Worm (Caenorhabditis elegans) whole organism, L2 larva: ENCODE measurements around the gene nspc-1.

Experiments used
- C34F6.9 ChIP-seq: fragments of 150-350 bp; optimal IDR thresholded peaks from 2 replicates; lab custom pipeline; 2014; ENCODE audit warnings: missing biosample characterization, missing genetic modification characterization
- R02D3.7 ChIP-seq: fragments of 150-350 bp; optimal IDR thresholded peaks from 2 replicates; lab custom pipeline; 2014; ENCODE audit warnings: missing biosample characterization, missing genetic modification characterization
- Y55F3AM.14 ChIP-seq: fragments of 200-800 bp; sonication (Bioruptor generic); optimal IDR thresholded peaks from 2 replicates; lab custom pipeline; 2018; ENCODE audit warnings: mild to moderate bottlenecking, missing genetic modification characterization, missing compliant biosample characterization
- ZK546.5 ChIP-seq: sonication (generic microtip); optimal IDR thresholded peaks from 2 replicates; lab custom pipeline; 2017; ENCODE audit warnings: missing biosample characterization, missing genetic modification characterization
- alr-1 ChIP-seq: fragments of 150-350 bp; optimal IDR thresholded peaks from 2 replicates; lab custom pipeline; 2014; ENCODE audit warnings: missing biosample characterization, missing genetic modification characterization
- blmp-1 ChIP-seq: sonication (generic microtip); optimal IDR thresholded peaks from 2 replicates; lab custom pipeline; 2017; ENCODE audit warnings: missing genetic modification characterization, mild to moderate bottlenecking, missing compliant biosample characterization, antibody characterized with exemption, moderate library complexity; ENCODE audit not compliant: insufficient read depth
- ceh-16 ChIP-seq: fragments of 150-350 bp; optimal IDR thresholded peaks from 2 replicates; lab custom pipeline; 2014; ENCODE audit warnings: missing biosample characterization, missing genetic modification characterization
- ceh-82 ChIP-seq: fragments of 150-350 bp; optimal IDR thresholded peaks from 2 replicates; lab custom pipeline; 2014; ENCODE audit warnings: missing biosample characterization, missing genetic modification characterization
- crh-2 ChIP-seq: sonication (generic microtip); optimal IDR thresholded peaks from 2 replicates; lab custom pipeline; 2017; ENCODE audit warnings: missing biosample characterization, missing genetic modification characterization
- dmd-4 ChIP-seq: sonication (generic microtip); optimal IDR thresholded peaks from 2 replicates; lab custom pipeline; 2017; ENCODE audit warnings: missing biosample characterization, missing genetic modification characterization
- elt-3 ChIP-seq: sonication (generic microtip); optimal IDR thresholded peaks from 2 replicates; lab custom pipeline; 2017; ENCODE audit warnings: missing biosample characterization, missing genetic modification characterization
- fos-1 ChIP-seq: fragments of 150-350 bp; optimal IDR thresholded peaks from 2 replicates; lab custom pipeline; 2014; ENCODE audit warnings: missing biosample characterization, missing genetic modification characterization
- gmeb-1 ChIP-seq: fragments of 150-350 bp; optimal IDR thresholded peaks from 2 replicates; lab custom pipeline; 2014; ENCODE audit warnings: missing biosample characterization, missing genetic modification characterization
- lin-13 ChIP-seq: fragments of 150-350 bp; optimal IDR thresholded peaks from 2 replicates; lab custom pipeline; 2014; ENCODE audit warnings: missing biosample characterization, missing genetic modification reagents, missing genetic modification characterization
- lin-39 ChIP-seq: fragments of 150-350 bp; optimal IDR thresholded peaks from 2 replicates; lab custom pipeline; 2014; ENCODE audit warnings: missing biosample characterization, missing genetic modification reagents, missing genetic modification characterization
- mbf-1 ChIP-seq: sonication (generic microtip); optimal IDR thresholded peaks from 2 replicates; lab custom pipeline; 2017; ENCODE audit warnings: missing biosample characterization, missing genetic modification characterization
- mdl-1 ChIP-seq, 2 experiments: fragments of 150-350 bp in 1 of 2; sonication (generic microtip) in 1 of 2; optimal IDR thresholded peaks; 2 replicates each; lab custom pipeline; 2017; ENCODE audit warnings: missing biosample characterization in 2 of 2, missing genetic modification characterization in 2 of 2
- nhr-12 ChIP-seq: fragments of 150-350 bp; optimal IDR thresholded peaks from 2 replicates; lab custom pipeline; 2014; ENCODE audit warnings: missing biosample characterization, missing genetic modification characterization
- nhr-129 ChIP-seq: fragments of 150-350 bp; optimal IDR thresholded peaks from 2 replicates; lab custom pipeline; 2014; ENCODE audit warnings: missing biosample characterization, missing genetic modification characterization
- nhr-21 ChIP-seq: fragments of 150-350 bp; optimal IDR thresholded peaks from 2 replicates; lab custom pipeline; 2014; ENCODE audit warnings: missing biosample characterization, missing genetic modification characterization
- nhr-25 ChIP-seq: fragments of 150-350 bp; sonication (generic microtip); optimal IDR thresholded peaks from 3 replicates; lab custom pipeline; 2014; ENCODE audit warnings: missing biosample characterization, missing genetic modification characterization
- nhr-6 ChIP-seq: fragments of 150-350 bp; optimal IDR thresholded peaks from 2 replicates; lab custom pipeline; 2014; ENCODE audit warnings: missing biosample characterization, missing genetic modification characterization
- peb-1 ChIP-seq: fragments of 150-350 bp; optimal IDR thresholded peaks from 2 replicates; lab custom pipeline; 2014; ENCODE audit warnings: missing biosample characterization, missing genetic modification characterization
- sem-4 ChIP-seq: fragments of 150-350 bp; optimal IDR thresholded peaks from 2 replicates; lab custom pipeline; 2014; ENCODE audit warnings: missing biosample characterization, missing genetic modification reagents, missing genetic modification characterization
- skn-1 ChIP-seq: sonication (generic microtip); optimal IDR thresholded peaks from 2 replicates; lab custom pipeline; 2017; ENCODE audit warnings: missing biosample characterization, missing genetic modification characterization
- sma-3 ChIP-seq: sonication (generic microtip); optimal IDR thresholded peaks from 2 replicates; lab custom pipeline; 2016; ENCODE audit warnings: missing genetic modification reagents, missing genetic modification characterization, missing compliant biosample characterization
- sma-9 ChIP-seq, 2 experiments: fragments of 150-350 bp in 1 of 2; sonication (generic microtip) in 1 of 2; optimal IDR thresholded peaks; 2 replicates each; lab custom pipeline; 2014 to 2016; ENCODE audit warnings: missing genetic modification characterization in 2 of 2, mild to moderate bottlenecking in 1 of 2, missing biosample characterization in 1 of 2, missing compliant biosample characterization in 1 of 2, missing genetic modification reagents in 1 of 2, moderate library complexity in 1 of 2
- snpc-4 ChIP-seq: fragments of 150-350 bp; optimal IDR thresholded peaks from 2 replicates; lab custom pipeline; 2014; ENCODE audit warnings: missing biosample characterization, missing genetic modification characterization
- unc-55 ChIP-seq: fragments of 150-350 bp; sonication (generic microtip); optimal IDR thresholded peaks from 3 replicates; lab custom pipeline; 2014; ENCODE audit warnings: missing biosample characterization, missing genetic modification reagents, missing genetic modification characterization
- unc-62 ChIP-seq: fragments of 150-350 bp; optimal IDR thresholded peaks from 2 replicates; lab custom pipeline; 2014; ENCODE audit warnings: missing biosample characterization, missing genetic modification reagents, missing genetic modification characterization
- ztf-1 ChIP-seq: fragments of 200-800 bp; sonication (Bioruptor generic); conservative IDR thresholded peaks from 2 replicates; pipeline ENCODE4 v1.3.6; 2022; ENCODE audit warnings: missing genetic modification characterization, missing compliant biosample characterization
- ztf-11 ChIP-seq: sonication (generic microtip); optimal IDR thresholded peaks from 2 replicates; lab custom pipeline; 2017; ENCODE audit warnings: missing biosample characterization, missing genetic modification characterization
- ztf-4 ChIP-seq: fragments of 150-350 bp; optimal IDR thresholded peaks from 2 replicates; lab custom pipeline; 2014; ENCODE audit warnings: missing biosample characterization, missing genetic modification characterization

nspc-1 gene

DNA sequence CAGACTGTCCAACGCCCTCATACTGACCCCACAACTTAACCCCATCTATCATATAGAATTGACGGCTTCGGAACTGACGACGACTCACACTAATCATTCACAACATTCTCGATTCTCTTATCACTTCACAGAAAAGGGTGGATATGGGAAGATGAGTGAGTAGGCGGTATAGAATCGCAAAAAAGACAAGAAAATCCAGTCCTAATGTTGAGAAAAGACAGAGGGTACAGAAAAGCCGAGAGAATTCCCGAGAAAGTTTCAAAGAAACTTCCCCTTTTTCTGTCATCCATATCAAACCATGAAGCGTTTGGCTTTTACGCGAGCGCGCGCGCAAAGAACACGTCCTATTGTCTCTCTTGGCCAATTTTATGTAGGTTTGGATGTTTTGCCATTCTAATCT is 30.7 kb downstream of the nspc-1 start:
- TF ChIP-seq fos-1: no peak
- TF ChIP-seq nhr-21 (tag; lab: Kevin White, UChicago): peak; percentile 60

DNA sequence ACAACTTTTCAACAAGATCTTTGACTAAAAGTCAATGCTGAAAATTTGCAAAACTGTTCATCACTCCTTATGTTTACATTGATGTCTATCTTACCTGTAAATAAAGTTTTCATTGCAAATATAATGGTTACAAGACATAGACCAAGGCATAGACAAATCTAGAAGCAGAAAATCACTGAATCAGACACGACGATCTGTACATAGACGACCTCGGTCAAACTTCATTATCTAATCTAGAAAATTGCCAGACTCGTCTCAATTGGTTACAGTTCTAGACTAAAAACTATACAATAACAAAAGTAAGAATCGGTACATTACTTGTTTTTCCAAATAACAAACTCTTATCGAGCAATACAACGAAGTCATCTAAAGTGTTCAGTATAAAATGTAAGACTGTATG is 34.0 kb downstream of the nspc-1 start, which contains the start of gene grd-4:
Gene grd-4 (plus strand): TSS at position 301 of the 400 bp plus-strand sequence.
- no peak for TF ChIP-seq sma-3
- no peak for TF ChIP-seq ztf-4
- no peak for TF ChIP-seq elt-3
- no peak for TF ChIP-seq lin-13 (GFP tag; lab: Kevin White, UChicago)
- no peak for TF ChIP-seq Y55F3AM.14 (GFP tag; lab: Kevin White, UChicago)
- TF ChIP-seq unc-62 (GFP tag; lab: Kevin White, UChicago): no peak
- no peak for TF ChIP-seq nhr-6 (tag; lab: Kevin White, UChicago)
- no peak for TF ChIP-seq fos-1
- TF ChIP-seq crh-2 (tag; lab: Kevin White, UChicago): no peak
- no peak for TF ChIP-seq R02D3.7 (tag; lab: Kevin White, UChicago)

DNA sequence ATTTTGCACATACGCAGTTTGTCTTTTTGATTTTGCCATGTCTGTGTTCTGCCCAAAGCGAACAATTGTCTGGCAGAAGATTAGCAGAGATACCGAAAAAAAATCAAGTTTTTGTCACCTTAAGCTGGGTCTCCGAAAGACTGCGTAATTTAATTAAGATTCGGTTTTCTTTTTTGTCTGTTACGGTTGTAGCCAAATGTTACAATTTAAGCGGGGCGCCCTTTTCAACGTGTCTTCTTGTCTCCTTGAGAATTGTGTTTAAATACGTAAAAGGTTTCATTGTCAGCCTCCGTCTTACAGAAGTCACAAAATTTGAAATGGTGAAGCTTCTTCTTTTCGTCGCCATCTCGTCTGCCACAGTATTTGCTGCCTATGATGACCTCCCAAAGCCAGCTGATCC is 35.2 kb downstream of the nspc-1 start, which contains the start of gene grd-14:
Gene grd-14 (plus strand): TSS at position 301 of the 400 bp plus-strand sequence.
- TF ChIP-seq fos-1: no peak
- TF ChIP-seq nhr-25 (tag; lab: Kevin White, UChicago): peak; percentile 32

DNA sequence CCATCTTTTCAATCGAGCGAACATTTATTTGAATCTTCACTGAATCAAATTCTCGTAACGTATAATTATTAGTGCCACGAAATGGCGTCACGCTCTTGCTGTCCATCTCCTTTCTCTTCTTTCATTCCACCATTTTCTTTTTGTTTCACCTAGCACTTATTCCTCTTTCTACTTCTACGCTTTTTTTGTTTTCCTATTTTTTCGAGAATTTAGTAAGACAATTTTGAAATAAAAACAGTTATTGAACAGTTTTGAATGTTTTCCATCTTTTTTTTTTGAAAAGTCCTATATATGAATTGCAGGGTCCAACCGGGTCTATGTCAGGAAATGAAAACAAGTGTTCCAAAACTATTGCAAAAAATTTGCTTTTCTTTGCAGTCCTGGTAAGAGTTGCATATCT is 39.9 kb downstream of the nspc-1 start, which contains the start of gene T01B10.5:
Gene T01B10.5 (plus strand): TSS at position 301 of the 400 bp plus-strand sequence.
- no peak for TF ChIP-seq dmd-4 (tag; lab: Kevin White, UChicago)
- no peak for TF ChIP-seq alr-1 (tag; lab: Kevin White, UChicago)
- no peak for TF ChIP-seq unc-62 (GFP tag; lab: Kevin White, UChicago)
- TF ChIP-seq ztf-11 (tag; lab: Kevin White, UChicago): no peak
- TF ChIP-seq sem-4 (tag; lab: Kevin White, UChicago): no peak
- TF ChIP-seq lin-39: no peak
- TF ChIP-seq Y55F3AM.14 (GFP tag; lab: Kevin White, UChicago): no peak
- no peak for TF ChIP-seq gmeb-1 (tag; lab: Kevin White, UChicago)
- TF ChIP-seq ztf-1 (GFP tag; lab: Robert Waterston, UW): no peak
- no peak for TF ChIP-seq nhr-6 (tag; lab: Kevin White, UChicago)
- no peak for TF ChIP-seq mdl-1 (tag; optimal IDR thresholded peaks at IDR 0.05; lab: Kevin White, UChicago)
- TF ChIP-seq peb-1 (tag; lab: Kevin White, UChicago): no peak
- no peak for TF ChIP-seq skn-1 (tag; lab: Kevin White, UChicago)
- no peak for TF ChIP-seq ztf-4

DNA sequence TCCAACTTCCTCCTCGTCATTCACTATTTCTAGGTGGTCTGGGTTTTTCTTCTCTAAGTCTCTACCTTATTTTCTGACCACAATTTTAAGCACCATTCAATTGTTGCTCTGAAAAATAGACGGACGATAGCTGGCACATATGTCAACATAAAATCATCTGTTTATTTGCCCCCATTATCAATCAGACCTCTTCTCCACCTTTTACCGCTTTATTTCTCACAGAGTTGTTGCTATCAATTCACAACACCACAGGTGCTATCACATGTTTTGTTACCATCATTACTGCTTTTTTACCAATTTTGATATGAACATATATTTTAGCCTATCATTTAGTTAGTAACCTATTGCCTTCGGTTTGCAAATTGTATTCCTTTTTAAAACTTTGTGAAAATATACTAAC is 42.2 kb downstream of the nspc-1 start:
- TF ChIP-seq crh-2 (tag; lab: Kevin White, UChicago) (peak; percentile 14), nhr-129 (tag; lab: Kevin White, UChicago) (no peak), snpc-4 (tag; lab: Kevin White, UChicago) (no peak), mdl-1 (tag; optimal IDR thresholded peaks at IDR 0.05; lab: Kevin White, UChicago) (no peak)

DNA sequence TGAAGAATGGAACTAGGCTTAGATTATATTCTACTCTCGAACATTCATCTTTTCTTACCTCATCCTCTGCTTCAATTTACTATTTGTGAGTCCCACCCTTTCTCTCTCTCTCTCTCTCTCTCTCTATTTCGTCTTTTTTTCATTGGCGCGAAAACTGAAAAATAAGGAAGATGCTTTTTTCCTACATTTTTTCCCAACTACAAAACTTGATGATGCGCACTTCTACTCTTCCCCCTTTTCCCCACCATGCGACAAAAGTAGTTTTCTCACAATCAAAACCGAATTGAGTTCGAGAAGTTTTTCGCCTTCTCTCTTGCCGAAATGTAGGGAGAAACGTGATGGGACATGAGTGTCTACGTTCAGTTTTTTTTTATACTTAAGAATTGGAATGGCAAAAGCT is 45.0 kb downstream of the nspc-1 start:
- no peak for TF ChIP-seq alr-1 (tag; lab: Kevin White, UChicago)
- TF ChIP-seq snpc-4 (tag; lab: Kevin White, UChicago): no peak
- no peak for TF ChIP-seq nhr-21 (tag; lab: Kevin White, UChicago)
- TF ChIP-seq R02D3.7 (tag; lab: Kevin White, UChicago): no peak
- TF ChIP-seq nhr-12 (tag; lab: Kevin White, UChicago): no peak
- no peak for TF ChIP-seq mbf-1 (tag; lab: Kevin White, UChicago)
- TF ChIP-seq ZK546.5 (tag; lab: Kevin White, UChicago): no peak
- peak; percentile 65 for TF ChIP-seq unc-55 (GFP tag; lab: Kevin White, UChicago)
- no peak for TF ChIP-seq nhr-6 (tag; lab: Kevin White, UChicago)
- peak; percentile 13 for TF ChIP-seq C34F6.9 (tag; lab: Kevin White, UChicago)
- TF ChIP-seq elt-3: no peak
- no peak for TF ChIP-seq ceh-82

DNA sequence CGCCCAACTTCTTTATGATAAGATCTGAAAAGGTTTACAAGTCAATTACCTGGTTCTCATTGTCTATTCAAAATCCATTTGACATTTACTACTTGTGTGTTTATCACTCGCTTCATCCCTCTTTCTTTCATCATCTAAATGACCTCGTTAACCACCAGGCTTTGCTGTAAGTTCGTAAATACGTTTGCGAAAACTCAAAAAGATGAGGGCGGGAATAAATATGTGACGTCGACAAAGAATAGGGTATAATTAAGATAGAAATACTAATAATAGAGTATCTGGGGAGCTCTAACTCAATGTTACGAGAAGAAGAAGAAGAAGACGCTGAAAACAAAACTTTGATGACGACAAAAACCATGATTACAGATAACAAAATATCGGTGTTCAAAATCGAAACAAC is 45.5 kb downstream of the nspc-1 start:
- TF ChIP-seq fos-1: no peak
- no peak for TF ChIP-seq unc-62 (GFP tag; lab: Kevin White, UChicago)
- no peak for TF ChIP-seq blmp-1 (tag; lab: Kevin White, UChicago)
- no peak for TF ChIP-seq nhr-25 (tag; lab: Kevin White, UChicago)
- no peak for TF ChIP-seq sma-9 (GFP tag; optimal IDR thresholded peaks at IDR 0.05; lab: Kevin White, UChicago)
- no peak for TF ChIP-seq sma-9 (tag; optimal IDR thresholded peaks at IDR 0.05; lab: Kevin White, UChicago)
- TF ChIP-seq nhr-21 (tag; lab: Kevin White, UChicago): no peak
- no peak for TF ChIP-seq nhr-129 (tag; lab: Kevin White, UChicago)
- TF ChIP-seq ceh-16 (tag; lab: Kevin White, UChicago): no peak
